Fruit fly (Drosophila melanogaster): ENCODE data around the gene CG7202.

The CG7202 gene

DNA sequence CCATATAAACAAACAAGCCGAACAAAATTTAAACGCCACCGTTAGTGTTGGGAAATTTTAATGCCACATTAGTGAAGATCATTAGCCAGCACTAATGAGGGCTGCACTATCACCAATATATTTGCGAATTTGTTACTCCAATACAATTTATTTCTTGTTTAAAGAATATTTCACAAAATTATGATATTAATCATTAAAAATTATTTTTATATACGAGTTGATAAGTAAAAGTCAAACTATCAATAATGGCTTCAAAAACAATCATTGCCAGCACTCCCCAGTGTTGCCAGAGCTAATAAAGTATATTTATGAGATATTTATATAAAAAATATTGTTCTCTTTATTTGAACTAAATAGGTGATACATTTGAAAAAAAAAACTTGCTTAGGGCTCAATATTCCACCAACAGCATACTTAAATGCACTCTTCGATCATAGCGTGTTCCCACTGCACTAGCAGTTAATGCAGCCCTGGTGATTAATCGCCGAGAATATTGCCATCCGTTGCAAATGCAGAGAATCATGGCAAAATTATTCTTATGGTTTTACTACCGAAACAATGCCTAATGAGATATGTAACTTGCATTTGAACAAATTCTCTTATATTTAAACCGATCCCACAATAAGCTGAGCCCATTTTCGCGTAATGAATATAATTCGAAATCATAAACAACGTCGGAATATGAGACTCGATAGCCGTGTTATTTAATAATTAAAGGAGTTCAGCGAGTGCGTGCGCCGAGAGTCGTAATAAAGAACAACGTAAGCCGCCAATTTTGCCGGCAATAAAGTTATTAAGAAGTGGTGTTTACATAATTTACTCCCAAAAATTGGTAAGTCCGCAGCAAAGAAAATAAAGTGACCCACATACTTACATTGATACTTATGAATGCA, 23.5 kb upstream of the CG7202 start, which contains the start of the genes SAK and Cdk12 (continued):
- TF ChIP-seq Scr (GFP tag; IDR thresholded peaks at IDR 0.05; ENCODE audit: partially characterized antibody): peak; percentile 60
- TF ChIP-seq CG11696 (GFP tag; IDR thresholded peaks at IDR 0.05): no peak; the same call in 1 of the 2 replicates
- TF ChIP-seq CG11560 (tag; IDR thresholded peaks at IDR 0.05): peak; percentile 61; the same call in 2 of the 3 replicates
- TF ChIP-seq esg (GFP tag; conservative IDR thresholded peaks at IDR 0.05): peak; percentile 75
- TF ChIP-seq Mes4 (GFP tag; optimal IDR thresholded peaks at IDR 0.05): peak; percentile 29
- peak; percentile 83 for TF ChIP-seq sob (GFP tag; IDR thresholded peaks at IDR 0.05)
- peak; percentile 69 for TF ChIP-seq H2.0 (GFP tag; IDR thresholded peaks at IDR 0.05)
- TF ChIP-seq corto (GFP tag; optimal IDR thresholded peaks at IDR 0.05): no peak
- TF ChIP-seq D (optimal IDR thresholded peaks at IDR 0.05): no peak
- peak; percentile 81 for TF ChIP-seq D (GFP tag; optimal IDR thresholded peaks at IDR 0.05)
- 0 out of 2 replicates have a peak, but pooled peaks have one; percentile 59 for TF ChIP-seq ap (GFP tag; IDR thresholded peaks at IDR 0.05)
- TF ChIP-seq CG7271 (tag; optimal IDR thresholded peaks at IDR 0.05): peak; percentile 57
- peak; percentile 61 for TF ChIP-seq B-H1 (GFP tag; IDR thresholded peaks at IDR 0.05)
- peak; percentile 43 for TF ChIP-seq sd (tag; optimal IDR thresholded peaks at IDR 0.05)
- peak; percentile 16 for TF ChIP-seq pb (GFP tag; optimal IDR thresholded peaks at IDR 0.05)
- TF ChIP-seq CG11085 (GFP tag; IDR thresholded peaks at IDR 0.05): peak; percentile 81
- peak; percentile 91 for TF ChIP-seq CG12659 (GFP tag; optimal IDR thresholded peaks at IDR 0.05)
- no peak for TF ChIP-seq repo (GFP tag; optimal IDR thresholded peaks at IDR 0.05)
- peak; percentile 82 for TF ChIP-seq CG15601 (tag; optimal IDR thresholded peaks at IDR 0.05)
- TF ChIP-seq CG3847 (GFP tag; IDR thresholded peaks at IDR 0.05): peak; percentile 86
- TF ChIP-seq E2f2 (GFP tag; IDR thresholded peaks at IDR 0.05): peak; percentile 83
- TF ChIP-seq ham (GFP tag; IDR thresholded peaks at IDR 0.05): peak; percentile 24; the same call in 1 of the 2 replicates
- TF ChIP-seq tgo (GFP tag; IDR thresholded peaks at IDR 0.05): peak; percentile 77
- peak; percentile 19 for TF ChIP-seq maf-S (GFP tag; optimal IDR thresholded peaks at IDR 0.05)
- TF ChIP-seq ATbp (GFP tag; optimal IDR thresholded peaks at IDR 0.05): peak; percentile 40
- TF ChIP-seq aop (GFP tag; IDR thresholded peaks at IDR 0.05): peak; percentile 47; the same call in 1 of the 2 replicates
- TF ChIP-seq CG17385 (GFP tag; optimal IDR thresholded peaks at IDR 0.05): peak; percentile 80
- TF ChIP-seq tx (GFP tag; optimal IDR thresholded peaks at IDR 0.05): peak; percentile 49
- TF ChIP-seq CG14710 (tag; optimal IDR thresholded peaks at IDR 0.05): peak; percentile 94
- peak; percentile 74 for TF ChIP-seq D19B (GFP tag; optimal IDR thresholded peaks at IDR 0.05)
- peak; percentile 87 for TF ChIP-seq CG13894 (tag; optimal IDR thresholded peaks at IDR 0.05)
- TF ChIP-seq CG13287 (GFP tag; IDR thresholded peaks at IDR 0.05; ENCODE audit: partially characterized antibody): peak; percentile 59
- TF ChIP-seq Lhr (GFP tag; optimal IDR thresholded peaks at IDR 0.05): peak; percentile 65
- TF ChIP-seq CG4617 (GFP tag; optimal IDR thresholded peaks at IDR 0.05; ENCODE audit: borderline replicate concordance): peak; percentile 80
- TF ChIP-seq ranshi (GFP tag; IDR thresholded peaks at IDR 0.05): peak; percentile 67; the same call in 1 of the 2 replicates
- TF ChIP-seq CG10147 (GFP tag; optimal IDR thresholded peaks at IDR 0.05): peak; percentile 82
- TF ChIP-seq CG16779 (GFP tag; IDR thresholded peaks at IDR 0.05): 0 out of 2 replicates have a peak, but pooled peaks have one; percentile 30
- TF ChIP-seq Sox100B (GFP tag; optimal IDR thresholded peaks at IDR 0.05): peak; percentile 89
- peak; percentile 73 for TF ChIP-seq CG3407 (GFP tag; optimal IDR thresholded peaks at IDR 0.05)
- peak; percentile 91 for TF ChIP-seq sens (GFP tag)
- peak; percentile 88 for TF ChIP-seq CG17802 (tag; optimal IDR thresholded peaks at IDR 0.05)
- TF ChIP-seq CG43689 (GFP tag; IDR thresholded peaks at IDR 0.05): 0 out of 2 replicates have a peak, but pooled peaks have one; percentile 34
- peak; percentile 88 for TF ChIP-seq Xbp1 (GFP tag; optimal IDR thresholded peaks at IDR 0.05)
- TF ChIP-seq Dref (GFP tag; IDR thresholded peaks at IDR 0.05): peak; percentile 50
- peak; percentile 59 to 85 for TF ChIP-seq dpn (GFP tag; optimal IDR thresholded peaks at IDR 0.05)
- peak; percentile 45; the same call in 1 of the 3 replicates for TF ChIP-seq otp (GFP tag; IDR thresholded peaks at IDR 0.05)
- TF ChIP-seq Sin3A (optimal IDR thresholded peaks at IDR 0.05): no peak
- peak; percentile 88 for TF ChIP-seq Hmr (GFP tag; optimal IDR thresholded peaks at IDR 0.05)
- peak; percentile 74 for TF ChIP-seq HLH54F (GFP tag; optimal IDR thresholded peaks at IDR 0.05)
